Worm (Caenorhabditis elegans): ENCODE data around the gene F41H10.5.

DNA sequence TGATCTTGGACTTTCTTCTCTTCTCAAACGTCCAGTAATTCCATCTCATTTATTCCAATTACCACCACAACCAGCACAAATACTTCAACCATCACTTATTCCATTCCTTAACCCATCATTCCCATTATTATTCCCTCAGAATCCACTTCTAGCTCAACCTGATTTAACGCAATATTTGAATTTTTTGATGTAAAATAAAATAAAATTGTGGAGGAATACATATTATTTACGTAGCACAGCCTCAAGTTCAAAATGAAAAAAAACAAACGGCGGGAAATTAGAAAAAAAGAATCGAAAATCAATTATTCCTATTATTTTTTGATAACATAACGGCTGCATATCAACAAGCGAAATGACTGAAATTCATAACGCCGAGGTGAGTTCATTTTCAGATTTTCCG lies 44.6 kb downstream of the F41H10.5 start, which contains the start of gene ZK616.61:
- TF ChIP-seq zag-1 (tag; optimal IDR thresholded peaks at IDR 0.05): no peak
- no peak for TF ChIP-seq egl-27 (tag; optimal IDR thresholded peaks at IDR 0.05)

All from whole organism, L3 larva.